Worm (Caenorhabditis elegans): ENCODE results near the gene srlf-28.
"Not testable (repeated sequence)": the region's sequence is repeated elsewhere in the genome, so short reads cannot be mapped to it uniquely, and the experiment has no call there.

srlf-28 gene

ce11 chrIV:14373814-14374213 is 30.2 kb upstream of the srlf-28 start, which contains the start of gene Y67A10A.7:
Gene Y67A10A.7 (plus strand): TSS chrIV:14374114.
- TF ChIP-seq elt-1 (tag; optimal IDR thresholded peaks at IDR 0.05; ENCODE audit: borderline replicate concordance, insufficient read depth); ham-2 (GFP tag; optimal IDR thresholded peaks at IDR 0.05); tbx-8 (GFP tag; optimal IDR thresholded peaks at IDR 0.05): not testable (repeated sequence)

- TF ChIP-seq cnd-1 (tag; optimal IDR thresholded peaks at IDR 0.05) (no peak), M03D4.4 (tag; optimal IDR thresholded peaks at IDR 0.05) (no peak), tbx-8 (GFP tag; optimal IDR thresholded peaks at IDR 0.05) (no peak), mls-2 (tag; optimal IDR thresholded peaks at IDR 0.05) (peak; percentile 46), snpc-4 (tag; optimal IDR thresholded peaks at IDR 0.05) (no peak), elt-3 (tag; optimal IDR thresholded peaks at IDR 0.05) (no peak), ceh-43 (GFP tag; optimal IDR thresholded peaks at IDR 0.05) (no peak), nhr-76 (tag; optimal IDR thresholded peaks at IDR 0.05) (no peak), nhr-28 (tag; optimal IDR thresholded peaks at IDR 0.05) (no peak), mab-5 (tag; optimal IDR thresholded peaks at IDR 0.05) (no peak), lin-32 (GFP tag; optimal IDR thresholded peaks at IDR 0.05) (no peak), elt-1 (tag; optimal IDR thresholded peaks at IDR 0.05; ENCODE audit: borderline replicate concordance, insufficient read depth) (no peak), ceh-39 (tag; optimal IDR thresholded peaks at IDR 0.05) (no peak), hlh-1 (tag; optimal IDR thresholded peaks at IDR 0.05) (no peak), blmp-1 (tag; optimal IDR thresholded peaks at IDR 0.05) (no peak), bed-3 (GFP tag; optimal IDR thresholded peaks at IDR 0.05) (no peak), mep-1 (tag; optimal IDR thresholded peaks at IDR 0.05) (peak; percentile 12), pha-4 (tag; optimal IDR thresholded peaks at IDR 0.05) (no peak), nhr-2 (tag; optimal IDR thresholded peaks at IDR 0.05) (no peak), ceh-83 (GFP tag; optimal IDR thresholded peaks at IDR 0.05) (peak; percentile 16), nhr-237 (tag; optimal IDR thresholded peaks at IDR 0.05) (no peak), drap-1 (GFP tag; optimal IDR thresholded peaks at IDR 0.05) (no peak), flh-1 (GFP tag; optimal IDR thresholded peaks at IDR 0.05) (no peak), sem-2 (GFP tag; optimal IDR thresholded peaks at IDR 0.05) (no peak), ztf-11 (tag; optimal IDR thresholded peaks at IDR 0.05) (no peak), nhr-12 (tag; optimal IDR thresholded peaks at IDR 0.05) (no peak), sptf-1 (tag; optimal IDR thresholded peaks at IDR 0.05) (peak; percentile 44), ham-2 (GFP tag; optimal IDR thresholded peaks at IDR 0.05) (no peak), unc-39 (tag; optimal IDR thresholded peaks at IDR 0.05) (no peak), lsy-2 (tag; optimal IDR thresholded peaks at IDR 0.05) (no peak), lin-13 (tag; optimal IDR thresholded peaks at IDR 0.05) (no peak), unc-120 (tag; optimal IDR thresholded peaks at IDR 0.05; ENCODE audit: poor library complexity, severe bottlenecking) (no peak), zip-8 (tag; optimal IDR thresholded peaks at IDR 0.05) (no peak), ces-1 (GFP tag; optimal IDR thresholded peaks at IDR 0.05) (peak; percentile 77)
Measured at ce11 chrIV:14371639-14372038, 28.0 kb upstream of the srlf-28 start.

- no peak for TF ChIP-seq bed-3 (GFP tag; optimal IDR thresholded peaks at IDR 0.05)
- no peak for TF ChIP-seq lin-13 (tag; optimal IDR thresholded peaks at IDR 0.05)
- TF ChIP-seq ceh-43 (GFP tag; optimal IDR thresholded peaks at IDR 0.05): no peak
- TF ChIP-seq snpc-4 (tag; optimal IDR thresholded peaks at IDR 0.05): no peak
- TF ChIP-seq M03D4.4 (tag; optimal IDR thresholded peaks at IDR 0.05): no peak
- no peak for TF ChIP-seq mep-1 (tag; optimal IDR thresholded peaks at IDR 0.05)
Measured at ce11 chrIV:14365837-14366378, 22.3 kb upstream of the srlf-28 start.

ce11 chrIV:14361189-14361588 is 17.5 kb upstream of the srlf-28 start, which contains the start of gene ssu-2:
Gene ssu-2 (plus strand): TSS chrIV:14361247.
- no peak for TF ChIP-seq mab-5 (tag; optimal IDR thresholded peaks at IDR 0.05)
- TF ChIP-seq unc-62 (GFP tag; optimal IDR thresholded peaks at IDR 0.05): no peak
- TF ChIP-seq flh-1 (GFP tag; optimal IDR thresholded peaks at IDR 0.05): no peak
- no peak for TF ChIP-seq sptf-1 (tag; optimal IDR thresholded peaks at IDR 0.05)
- TF ChIP-seq mls-2 (tag; optimal IDR thresholded peaks at IDR 0.05): no peak
- no peak for TF ChIP-seq ceh-83 (GFP tag; optimal IDR thresholded peaks at IDR 0.05)
- TF ChIP-seq pha-4 (tag; optimal IDR thresholded peaks at IDR 0.05): no peak
- TF ChIP-seq elt-3 (tag; optimal IDR thresholded peaks at IDR 0.05): no peak
- no peak for TF ChIP-seq ces-1 (GFP tag; optimal IDR thresholded peaks at IDR 0.05)
